Worm (Caenorhabditis elegans): ENCODE measurements around the gene F38H4.4.
A peak's percentile ranks its signal among the peaks of the same experiment; 100 is the strongest.

The F38H4.4 gene

ce11 chrIV:11897710-11898109, 49.6 kb downstream of the F38H4.4 start:
- TF ChIP-seq elt-2 (tag; optimal IDR thresholded peaks at IDR 0.05) (peak; percentile 13), nfya-1 (tag; optimal IDR thresholded peaks at IDR 0.05; ENCODE audit: insufficient read depth) (peak; percentile 47), ztf-11 (tag; optimal IDR thresholded peaks at IDR 0.05) (no peak), nhr-23 (tag; optimal IDR thresholded peaks at IDR 0.05) (peak; percentile 74), pha-4 (tag; optimal IDR thresholded peaks at IDR 0.05) (no peak), pqm-1 (tag; optimal IDR thresholded peaks at IDR 0.05) (peak; percentile 48), elt-3 (tag; optimal IDR thresholded peaks at IDR 0.05) (peak in 2 of 3 experiments; percentile 28 to 36), nhr-43 (tag; optimal IDR thresholded peaks at IDR 0.05; ENCODE audit: poor library complexity, severe bottlenecking) (peak; percentile 93), nhr-25 (tag; optimal IDR thresholded peaks at IDR 0.05) (peak; percentile 47), sea-2 (GFP tag; optimal IDR thresholded peaks at IDR 0.05) (no peak)

DNA sequence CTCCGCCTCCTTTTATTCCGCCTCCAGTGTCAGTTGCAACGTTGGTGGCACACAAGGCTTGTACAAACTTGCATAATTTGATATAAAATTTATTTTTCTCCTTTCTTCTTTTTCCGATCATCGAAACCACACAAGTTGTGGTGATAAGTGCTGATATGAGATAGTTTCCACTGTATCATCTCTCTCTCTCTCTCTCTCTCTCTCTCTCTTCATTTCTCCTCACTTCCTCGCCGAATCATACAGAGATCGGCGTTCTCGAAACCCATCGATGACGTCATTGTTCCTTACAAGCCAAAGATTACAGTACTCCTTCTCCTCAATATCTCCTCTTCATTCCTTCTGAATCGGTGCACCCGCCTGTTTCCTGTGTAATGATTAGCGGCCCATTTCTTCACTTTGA, 51.3 kb downstream of the F38H4.4 start, which contains the start of gene nhr-43:
nhr-43 (plus strand) TSS at position 233 of the 400 bp plus-strand sequence.
- peak; percentile 8 for TF ChIP-seq nfya-1 (tag; optimal IDR thresholded peaks at IDR 0.05; ENCODE audit: insufficient read depth)
- no peak for TF ChIP-seq nhr-12 (tag; optimal IDR thresholded peaks at IDR 0.05)
- TF ChIP-seq unc-62 (GFP tag; optimal IDR thresholded peaks at IDR 0.05), result no peak
- TF ChIP-seq zag-1 (tag; optimal IDR thresholded peaks at IDR 0.05), result no peak
- TF ChIP-seq fkh-10 (GFP tag; optimal IDR thresholded peaks at IDR 0.05), result no peak
- no peak for TF ChIP-seq unc-39 (tag; optimal IDR thresholded peaks at IDR 0.05)
- no peak for TF ChIP-seq nhr-67 (tag; optimal IDR thresholded peaks at IDR 0.05)
- peak in 1 of 3 experiments; percentile 72 for TF ChIP-seq elt-3 (tag; optimal IDR thresholded peaks at IDR 0.05)
- TF ChIP-seq nhr-23 (tag; optimal IDR thresholded peaks at IDR 0.05), result peak; percentile 64
- TF ChIP-seq nhr-25 (tag; optimal IDR thresholded peaks at IDR 0.05), result peak; percentile 48
- TF ChIP-seq mml-1 (tag; optimal IDR thresholded peaks at IDR 0.05), result no peak
- TF ChIP-seq nhr-28 (tag; optimal IDR thresholded peaks at IDR 0.05), result no peak
- no peak for TF ChIP-seq pqm-1 (tag; optimal IDR thresholded peaks at IDR 0.05)
- TF ChIP-seq tbx-2 (tag; optimal IDR thresholded peaks at IDR 0.05), result peak; percentile 40
- no peak for TF ChIP-seq R02D3.7 (tag; optimal IDR thresholded peaks at IDR 0.05)
- no peak for TF ChIP-seq elt-1 (tag; optimal IDR thresholded peaks at IDR 0.05)
- peak; percentile 98 for TF ChIP-seq nhr-43 (tag; optimal IDR thresholded peaks at IDR 0.05; ENCODE audit: poor library complexity, severe bottlenecking)
- TF ChIP-seq ztf-4 (tag; optimal IDR thresholded peaks at IDR 0.05), result no peak
- no peak for TF ChIP-seq ztf-11 (tag; optimal IDR thresholded peaks at IDR 0.05)
- TF ChIP-seq eor-1 (tag; optimal IDR thresholded peaks at IDR 0.05), result no peak
- no peak for TF ChIP-seq aly-2 (tag; optimal IDR thresholded peaks at IDR 0.05)
- TF ChIP-seq snpc-4 (tag; optimal IDR thresholded peaks at IDR 0.05), result no peak
- TF ChIP-seq egl-27 (tag; optimal IDR thresholded peaks at IDR 0.05), result no peak
- TF ChIP-seq skn-1 (tag; optimal IDR thresholded peaks at IDR 0.05), result no peak
- no peak for TF ChIP-seq egl-5 (tag; optimal IDR thresholded peaks at IDR 0.05)
- TF ChIP-seq nhr-77 (tag; optimal IDR thresholded peaks at IDR 0.05), result no peak
- TF ChIP-seq fos-1 (tag; optimal IDR thresholded peaks at IDR 0.05), result no peak
- no peak for TF ChIP-seq ceh-28 (tag; optimal IDR thresholded peaks at IDR 0.05)
